Worm (Caenorhabditis elegans): ENCODE measurements around the gene R05H10.7.

Gene R05H10.7

ce11 chrII:14903611-14904010 lies 48.3 kb downstream of the R05H10.7 start:
- TF ChIP-seq nhr-12 (tag; optimal IDR thresholded peaks at IDR 0.05) (no peak), sem-4 (tag; optimal IDR thresholded peaks at IDR 0.05) (no peak), ceh-82 (tag; optimal IDR thresholded peaks at IDR 0.05) (no peak), snpc-4 (tag; optimal IDR thresholded peaks at IDR 0.05) (no peak), ztf-4 (tag; optimal IDR thresholded peaks at IDR 0.05) (no peak), unc-55 (GFP tag; optimal IDR thresholded peaks at IDR 0.05) (no peak), nhr-11 (tag; optimal IDR thresholded peaks at IDR 0.05) (no peak), nhr-23 (tag; optimal IDR thresholded peaks at IDR 0.05) (no peak), unc-39 (tag; optimal IDR thresholded peaks at IDR 0.05) (no peak)

- no peak for TF ChIP-seq mbf-1 (tag; optimal IDR thresholded peaks at IDR 0.05)
Measured at ce11 chrII:14904635-14905034, 49.3 kb downstream of the R05H10.7 start.

Data from whole organism, L2 larva.